Fruit fly (Drosophila melanogaster): ENCODE results near the gene Chrac-16.

DNA sequence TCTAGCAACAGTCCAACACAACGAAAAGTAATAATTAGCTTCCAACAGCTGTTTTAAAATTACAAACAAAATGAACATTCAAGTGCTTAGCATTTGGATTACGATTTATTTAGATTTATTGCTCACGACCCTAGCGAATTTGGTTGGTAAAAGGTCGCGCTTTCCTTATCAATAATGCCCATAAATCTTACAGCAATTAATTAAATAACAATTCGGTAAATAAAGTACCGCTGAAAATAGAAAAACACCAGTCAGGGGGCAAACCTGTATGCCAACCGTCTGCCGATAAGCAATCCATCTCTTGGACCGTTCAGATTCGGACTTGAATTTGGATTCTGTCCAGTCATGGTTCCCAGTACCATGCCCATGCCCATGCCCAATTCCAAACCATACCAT lies 4.7 kb downstream of the Chrac-16 start:
- TF ChIP-seq CG8478 (optimal IDR thresholded peaks at IDR 0.05) (no peak), CTCF (optimal IDR thresholded peaks at IDR 0.05) (no peak)

All from S2 (cell line).